Fruit fly (Drosophila melanogaster): ENCODE results near the gene bbx.

DNA sequence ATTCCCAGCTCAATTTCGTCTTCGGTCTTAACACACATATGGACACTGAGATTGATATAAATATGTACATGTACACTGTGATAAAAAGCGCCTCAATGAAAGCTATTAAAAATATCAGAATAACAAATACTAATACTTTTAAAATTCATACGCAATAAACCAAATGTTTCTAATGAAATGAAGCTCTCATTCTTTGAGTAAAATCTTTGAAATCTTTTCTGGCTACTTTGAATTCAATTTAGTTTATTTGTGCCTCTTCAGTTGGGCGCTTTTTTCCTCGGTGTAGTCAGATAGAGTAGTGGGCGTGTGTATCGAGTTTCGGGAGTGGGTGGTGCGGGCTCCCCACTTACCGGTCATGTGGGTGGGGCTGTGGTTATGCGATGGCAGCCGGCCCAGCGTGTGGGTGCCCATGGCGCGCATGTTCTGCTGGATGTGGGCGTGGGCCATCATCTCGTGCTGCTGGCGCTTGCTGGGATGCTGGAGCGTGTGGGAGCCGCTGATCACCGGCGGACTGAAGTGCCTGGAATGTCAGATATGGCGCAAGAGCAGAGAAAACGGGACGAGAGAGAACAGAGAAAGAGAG lies 28.2 kb upstream of the bbx start:
- TF ChIP-seq CG16863 (GFP tag; optimal IDR thresholded peaks at IDR 0.05) (no peak), dysf (GFP tag; IDR thresholded peaks at IDR 0.05) (no peak), amos (GFP tag; IDR thresholded peaks at IDR 0.05; ENCODE audit: partially characterized antibody) (no peak), Atf-2 (GFP tag; optimal IDR thresholded peaks at IDR 0.05) (no peak), trem (tag; optimal IDR thresholded peaks at IDR 0.05) (no peak), bsh (GFP tag; optimal IDR thresholded peaks at IDR 0.05) (peak in 1 of 2 experiments; percentile 60), CG2678 (tag; optimal IDR thresholded peaks at IDR 0.05) (no peak), CG2199 (GFP tag; IDR thresholded peaks at IDR 0.05) (no peak), CG15601 (tag; optimal IDR thresholded peaks at IDR 0.05) (peak; percentile 0), h (optimal IDR thresholded peaks at IDR 0.05) (no peak), HmgZ (tag; optimal IDR thresholded peaks at IDR 0.05) (no peak), hb (GFP tag; IDR thresholded peaks at IDR 0.05; ENCODE audit: partially characterized antibody) (no peak)

Measured in whole organism, embryonic.